Worm (Caenorhabditis elegans) whole organism, L4 larva: ENCODE measurements around the gene R31.2.
A peak's percentile ranks its signal among the peaks of the same experiment; 100 is the strongest.

ENCODE experiments used
- T20F7.1 ChIP-seq: fragments of 200-800 bp; sonication (Bioruptor generic); optimal IDR thresholded peaks from 2 replicates; lab custom pipeline; 2018; ENCODE audit warnings: mild to moderate bottlenecking, missing genetic modification characterization, missing compliant biosample characterization
- Y48G9A.11 ChIP-seq: fragments of 200-800 bp; sonication (Bioruptor generic); IDR thresholded peaks from 2 replicates; pipeline ENCODE4 v1.3.6; 2022; ENCODE audit warnings: missing genetic modification reagents, missing genetic modification characterization, missing compliant biosample characterization
- Y5F2A.4 ChIP-seq: fragments of 200-800 bp; sonication (Bioruptor generic); optimal IDR thresholded peaks from 2 replicates; lab custom pipeline; 2018; ENCODE audit warnings: mild to moderate bottlenecking, missing genetic modification characterization, missing compliant biosample characterization
- attf-4 ChIP-seq: sonication (generic microtip); optimal IDR thresholded peaks from 3 replicates; lab custom pipeline; 2017; ENCODE audit warnings: missing biosample characterization, missing genetic modification characterization
- ceh-28 ChIP-seq: fragments of 150-350 bp; optimal IDR thresholded peaks from 2 replicates; lab custom pipeline; 2014; ENCODE audit warnings: missing biosample characterization, missing genetic modification reagents, missing genetic modification characterization
- ceh-44 ChIP-seq: fragments of 200-800 bp; sonication (Bioruptor generic); IDR thresholded peaks from 2 replicates; pipeline ENCODE4 v1.3.6; 2022; ENCODE audit warnings: missing genetic modification reagents, missing genetic modification characterization, missing compliant biosample characterization
- ceh-82 ChIP-seq: sonication (generic microtip); optimal IDR thresholded peaks from 2 replicates; lab custom pipeline; 2017; ENCODE audit warnings: missing biosample characterization, missing genetic modification characterization
- cey-2 ChIP-seq: sonication (generic microtip); optimal IDR thresholded peaks from 3 replicates; lab custom pipeline; 2017; ENCODE audit warnings: missing genetic modification characterization, mild to moderate bottlenecking, missing compliant biosample characterization, antibody characterized with exemption, borderline replicate concordance; ENCODE audit not compliant: insufficient read depth
- daf-16 ChIP-seq, 3 experiments: sonication (generic microtip); optimal IDR thresholded peaks; 2 replicates each; lab custom pipeline; 2016 to 2017; ENCODE audit warnings: missing genetic modification characterization in 3 of 3, missing genetic modification reagents in 3 of 3, mild to moderate bottlenecking in 2 of 3, missing compliant biosample characterization in 2 of 3, missing biosample characterization in 1 of 3, moderate library complexity in 1 of 3
- dmd-6 ChIP-seq: fragments of 200-800 bp; sonication (Bioruptor generic); IDR thresholded peaks from 2 replicates; pipeline ENCODE4 v1.3.6; 2022; ENCODE audit warnings: missing genetic modification reagents, missing genetic modification characterization, missing compliant biosample characterization
- dmd-9 ChIP-seq: fragments of 200-800 bp; sonication (Bioruptor generic); IDR thresholded peaks from 2 replicates; pipeline ENCODE4 v1.3.6; 2022; ENCODE audit warnings: missing genetic modification reagents, missing genetic modification characterization, missing compliant biosample characterization
- dpl-1 ChIP-seq: fragments of 150-350 bp; optimal IDR thresholded peaks from 2 replicates; lab custom pipeline; 2014; ENCODE audit warnings: missing biosample characterization, missing genetic modification reagents, missing genetic modification characterization
- duxl-1 ChIP-seq: sonication (generic microtip); optimal IDR thresholded peaks from 2 replicates; lab custom pipeline; 2016; ENCODE audit warnings: mild to moderate bottlenecking, missing genetic modification characterization, moderate library complexity, missing compliant biosample characterization; ENCODE audit not compliant: poor library complexity
- dve-1 ChIP-seq: sonication (generic microtip); optimal IDR thresholded peaks from 2 replicates; lab custom pipeline; 2017; ENCODE audit warnings: antibody characterized with exemption, mild to moderate bottlenecking, missing genetic modification characterization, missing compliant biosample characterization; ENCODE audit not compliant: insufficient read depth
- egl-43 ChIP-seq: fragments of 200-800 bp; sonication (Bioruptor generic); IDR thresholded peaks from 2 replicates; pipeline ENCODE4 v1.3.6; 2022; ENCODE audit warnings: missing genetic modification reagents, missing genetic modification characterization, missing compliant biosample characterization
- hlh-11 ChIP-seq: fragments of 200-800 bp; sonication (Bioruptor generic); optimal IDR thresholded peaks from 2 replicates; lab custom pipeline; 2018; ENCODE audit warnings: mild to moderate bottlenecking, missing genetic modification characterization, missing compliant biosample characterization
- hlh-30 ChIP-seq: sonication (generic microtip); optimal IDR thresholded peaks from 2 replicates; lab custom pipeline; 2017; ENCODE audit warnings: antibody characterized with exemption, mild to moderate bottlenecking, missing genetic modification characterization, missing compliant biosample characterization; ENCODE audit not compliant: insufficient read depth
- hmg-1.1 ChIP-seq: fragments of 200-800 bp; sonication (Bioruptor generic); IDR thresholded peaks from 2 replicates; pipeline ENCODE4 v1.3.6; 2022; ENCODE audit warnings: missing genetic modification reagents, missing genetic modification characterization, missing compliant biosample characterization
- lin-1 ChIP-seq: fragments of 200-800 bp; sonication (Bioruptor generic); IDR thresholded peaks from 2 replicates; pipeline ENCODE4 v1.3.6; 2022; ENCODE audit warnings: missing genetic modification reagents, missing genetic modification characterization, missing compliant biosample characterization
- lin-38 ChIP-seq: fragments of 200-800 bp; sonication (Bioruptor generic); IDR thresholded peaks from 2 replicates; pipeline ENCODE4 v1.3.6; 2022; ENCODE audit warnings: missing genetic modification reagents, missing genetic modification characterization, missing compliant biosample characterization
- lsy-2 ChIP-seq, 2 experiments: fragments of 150-350 bp in 1 of 2; sonication (generic microtip) in 1 of 2; optimal IDR thresholded peaks; 2 replicates each; lab custom pipeline; 2014 to 2017; ENCODE audit warnings: missing biosample characterization in 2 of 2, missing genetic modification characterization in 2 of 2
- madf-9 ChIP-seq: fragments of 200-800 bp; sonication (Bioruptor generic); conservative IDR thresholded peaks from 2 replicates; pipeline ENCODE4 v1.3.6; 2022; ENCODE audit warnings: missing genetic modification reagents, missing genetic modification characterization, missing compliant biosample characterization
- mdl-1 ChIP-seq, 2 experiments: fragments of 150-350 bp in 1 of 2; sonication (generic microtip) in 1 of 2; optimal IDR thresholded peaks; 2 replicates each; lab custom pipeline; 2014 to 2017; ENCODE audit warnings: missing biosample characterization in 2 of 2, missing genetic modification characterization in 2 of 2
- mdt-29 ChIP-seq: fragments of 200-800 bp; sonication (Bioruptor generic); IDR thresholded peaks from 2 replicates; pipeline ENCODE4 v1.3.6; 2022; ENCODE audit warnings: missing genetic modification reagents, missing genetic modification characterization, missing compliant biosample characterization
- mep-1 ChIP-seq: fragments of 150-350 bp; sonication (generic microtip); optimal IDR thresholded peaks from 3 replicates; lab custom pipeline; 2014; ENCODE audit warnings: missing biosample characterization, missing genetic modification characterization
- mes-2 ChIP-seq: sonication (generic microtip); optimal IDR thresholded peaks from 2 replicates; lab custom pipeline; 2016; ENCODE audit warnings: missing genotype, mild to moderate bottlenecking, missing genetic modification characterization, missing compliant biosample characterization; ENCODE audit not compliant: poor library complexity, severe bottlenecking
- mxl-2 ChIP-seq: fragments of 200-800 bp; sonication (Bioruptor generic); conservative IDR thresholded peaks from 2 replicates; pipeline ENCODE4 v1.3.6; 2022; ENCODE audit warnings: missing genetic modification reagents, missing genetic modification characterization, missing compliant biosample characterization
- mxl-3 ChIP-seq: fragments of 200-800 bp; sonication (Bioruptor generic); optimal IDR thresholded peaks from 2 replicates; lab custom pipeline; 2018; ENCODE audit warnings: mild to moderate bottlenecking, missing genetic modification characterization, missing compliant biosample characterization
- nhr-102 ChIP-seq: sonication (generic microtip); optimal IDR thresholded peaks from 2 replicates; lab custom pipeline; 2016; ENCODE audit warnings: mild to moderate bottlenecking, missing genetic modification characterization, moderate library complexity, missing compliant biosample characterization
- nhr-11 ChIP-seq: fragments of 150-350 bp; optimal IDR thresholded peaks from 2 replicates; lab custom pipeline; 2014; ENCODE audit warnings: missing biosample characterization, missing genetic modification characterization
- nhr-111 ChIP-seq: fragments of 200-800 bp; sonication (Bioruptor generic); optimal IDR thresholded peaks from 2 replicates; lab custom pipeline; 2018; ENCODE audit warnings: mild to moderate bottlenecking, missing genetic modification characterization, missing compliant biosample characterization
- nhr-25 ChIP-seq: sonication (generic microtip); optimal IDR thresholded peaks from 2 replicates; lab custom pipeline; 2017; ENCODE audit warnings: missing genetic modification characterization, mild to moderate bottlenecking, missing compliant biosample characterization, antibody characterized with exemption, moderate library complexity, borderline replicate concordance; ENCODE audit not compliant: insufficient read depth
- nhr-28 ChIP-seq: fragments of 150-350 bp; optimal IDR thresholded peaks from 2 replicates; lab custom pipeline; 2014; ENCODE audit warnings: missing biosample characterization, missing genetic modification characterization
- nhr-76 ChIP-seq: fragments of 150-350 bp; optimal IDR thresholded peaks from 2 replicates; lab custom pipeline; 2014; ENCODE audit warnings: missing biosample characterization, missing genetic modification characterization
- nhr-77 ChIP-seq: fragments of 150-350 bp; optimal IDR thresholded peaks from 2 replicates; lab custom pipeline; 2014; ENCODE audit warnings: missing biosample characterization, missing genetic modification characterization
- pha-4 ChIP-seq, 2 experiments: fragments of 150-350 bp in 1 of 2; fragments of 200-800 bp in 1 of 2; sonication (Bioruptor generic) in 1 of 2; IDR thresholded peaks in 1 of 2; optimal IDR thresholded peaks in 1 of 2; 2 replicates each; pipeline versions ENCODE4 v1.3.6 to Lab custom; 2014 to 2022; ENCODE audit warnings: missing genetic modification characterization in 2 of 2, missing genetic modification reagents in 2 of 2, missing biosample characterization in 1 of 2, missing compliant biosample characterization in 1 of 2
- php-3 ChIP-seq: fragments of 200-800 bp; sonication (Bioruptor generic); IDR thresholded peaks from 2 replicates; pipeline ENCODE4 v1.3.6; 2022; ENCODE audit warnings: missing genetic modification reagents, missing genetic modification characterization, missing compliant biosample characterization
- pqm-1 ChIP-seq: sonication (generic microtip); optimal IDR thresholded peaks from 2 replicates; lab custom pipeline; 2017; ENCODE audit warnings: missing biosample characterization, missing genetic modification characterization
- rbr-2 ChIP-seq: sonication (generic microtip); optimal IDR thresholded peaks from 2 replicates; lab custom pipeline; 2016; ENCODE audit warnings: missing genotype, missing genetic modification characterization, missing compliant biosample characterization
- snpc-1.2 ChIP-seq: fragments of 200-800 bp; sonication (Bioruptor generic); IDR thresholded peaks from 2 replicates; pipeline ENCODE4 v1.3.6; 2022; ENCODE audit warnings: missing genetic modification reagents, missing genetic modification characterization, missing compliant biosample characterization
- spr-3 ChIP-seq: fragments of 200-800 bp; sonication (Bioruptor generic); optimal IDR thresholded peaks from 2 replicates; lab custom pipeline; 2018; ENCODE audit warnings: mild to moderate bottlenecking, missing genetic modification characterization, missing compliant biosample characterization
- tra-1 ChIP-seq: fragments of 200-800 bp; sonication (Bioruptor generic); IDR thresholded peaks from 2 replicates; pipeline ENCODE4 v1.3.6; 2022; ENCODE audit warnings: missing genetic modification reagents, missing genetic modification characterization, missing compliant biosample characterization
- unc-39 ChIP-seq: sonication (generic microtip); optimal IDR thresholded peaks from 2 replicates; lab custom pipeline; 2017; ENCODE audit warnings: missing biosample characterization, missing genetic modification characterization
- unc-62 ChIP-seq, 3 experiments: fragments of 150-350 bp in 1 of 3; sonication (generic microtip); optimal IDR thresholded peaks in 2 of 3; peaks in 1 of 3; 1 replicate in 1 of 3; 2 replicates in 2 of 3; lab custom pipeline; 2014 to 2017; ENCODE audit warnings: missing biosample characterization in 3 of 3, missing genetic modification characterization in 3 of 3, missing genetic modification reagents in 3 of 3, missing genotype in 1 of 3
- zfp-3 ChIP-seq: fragments of 200-800 bp; sonication (Bioruptor generic); conservative IDR thresholded peaks from 2 replicates; pipeline ENCODE4 v1.3.6; 2022; ENCODE audit warnings: missing genetic modification reagents, missing genetic modification characterization, missing compliant biosample characterization

R31.2 gene

DNA sequence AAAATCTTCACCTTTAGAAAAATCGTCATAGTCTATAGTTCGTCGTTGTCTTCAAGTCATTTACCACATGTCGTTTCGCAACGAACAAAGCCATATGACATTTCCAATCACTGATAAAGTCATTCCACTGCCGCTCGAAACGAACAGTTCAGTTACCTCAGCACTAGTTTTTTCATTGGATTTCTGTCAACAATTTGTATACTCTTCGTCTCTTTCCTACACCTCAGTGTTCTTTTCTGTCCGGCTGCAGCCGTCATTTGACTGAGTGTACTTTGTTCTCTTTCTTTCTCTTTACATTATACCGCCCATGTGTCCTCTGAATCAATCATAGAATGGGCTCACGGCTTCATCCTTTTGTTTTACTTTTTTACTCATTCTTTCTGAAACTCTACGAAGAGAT, 3.9 kb downstream of the R31.2 start (continued):
- TF ChIP-seq lin-1 (GFP tag; lab: Robert Waterston, UW) (peak; percentile 27; the same call in 1 of the 2 replicates), rbr-2 (tag; lab: Kevin White, UChicago) (peak; percentile 21), nhr-25 (no peak), egl-43 (GFP tag; lab: Robert Waterston, UW) (no peak), mxl-2 (GFP tag; lab: Robert Waterston, UW) (no peak), zfp-3 (no peak), tra-1 (peak; percentile 46; the same call in 1 of the 2 replicates), dpl-1 (peak; percentile 9), dmd-6 (GFP tag; lab: Robert Waterston, UW) (peak; percentile 85), nhr-28 (tag; lab: Kevin White, UChicago) (peak; percentile 84), ceh-28 (tag; lab: Kevin White, UChicago) (no peak), nhr-102 (no peak), snpc-1.2 (GFP tag; lab: Robert Waterston, UW) (no peak), mdl-1 (tag; optimal IDR thresholded peaks at IDR 0.05; lab: Kevin White, UChicago) (peak in 1 of 2 experiments; percentile 73), hmg-1.1 (GFP tag; lab: Robert Waterston, UW) (peak; percentile 33; the same call in 1 of the 2 replicates), lin-38 (no peak), ceh-44 (no peak), nhr-11 (peak; percentile 30), nhr-77 (tag; lab: Kevin White, UChicago) (peak; percentile 69), T20F7.1 (GFP tag; lab: Kevin White, UChicago) (peak; percentile 23), lsy-2 (tag; optimal IDR thresholded peaks at IDR 0.05; lab: Kevin White, UChicago) (peak in 1 of 2 experiments; percentile 45), Y48G9A.11 (GFP tag; lab: Robert Waterston, UW) (no peak)
- TF ChIP-seq, all 104 proteins: peak for 25

DNA sequence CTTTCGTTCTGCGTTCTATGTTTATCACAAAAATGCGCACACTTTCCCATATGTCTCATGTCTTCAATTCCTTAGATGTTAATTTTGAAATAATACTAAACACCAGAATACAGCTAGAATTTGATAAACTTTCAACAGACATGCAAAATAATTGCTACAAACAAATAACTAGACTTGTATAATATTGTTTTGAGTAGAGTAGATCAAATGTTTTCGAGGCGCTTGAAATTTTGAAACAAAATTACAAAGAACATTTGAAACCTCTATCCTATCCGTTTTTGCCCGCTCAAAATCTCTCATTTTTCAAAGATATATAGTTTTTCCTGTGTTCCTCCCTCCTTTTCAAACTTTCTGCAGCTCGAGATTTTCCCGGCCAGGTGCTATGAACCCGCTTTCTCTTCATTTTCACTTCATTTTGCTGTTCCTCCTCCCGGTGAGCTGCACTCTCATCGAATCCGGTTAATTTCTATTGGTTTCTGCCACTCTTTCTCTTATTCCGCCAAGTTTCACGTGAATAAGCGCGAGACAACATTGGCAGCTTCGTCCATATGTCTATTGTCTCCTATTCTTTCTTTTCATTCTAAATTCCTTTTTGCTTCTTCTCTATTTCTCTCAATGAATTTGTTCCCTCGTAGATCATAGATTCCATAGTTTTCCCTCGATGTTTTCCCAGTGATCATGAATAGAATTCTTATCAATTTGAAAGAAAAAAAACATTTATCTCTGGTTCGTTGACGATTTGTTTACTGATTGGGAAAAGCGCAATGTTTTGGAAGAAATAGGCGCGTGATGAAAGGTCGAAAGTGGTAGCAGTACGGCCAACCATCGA, 4.5 kb downstream of the R31.2 start:
- TF ChIP-seq nhr-77 (tag; lab: Kevin White, UChicago) (peak; percentile 55), Y5F2A.4 (GFP tag; lab: Kevin White, UChicago) (no peak), dmd-9 (no peak), daf-16 (GFP tag; optimal IDR thresholded peaks at IDR 0.05; lab: Kevin White, UChicago) (peak in 1 of 2 experiments; percentile 72), daf-16 (tag; optimal IDR thresholded peaks at IDR 0.05; lab: Kevin White, UChicago) (peak; percentile 96), unc-62 (GFP tag; optimal IDR thresholded peaks at IDR 0.05 in 1 of 2; lab: Kevin White, UChicago) (peak in 1 of 2 experiments; percentile 36), unc-62 (tag; optimal IDR thresholded peaks at IDR 0.05; lab: Kevin White, UChicago) (no peak), unc-39 (no peak), dpl-1 (no peak), duxl-1 (tag; lab: Kevin White, UChicago) (no peak), spr-3 (GFP tag; lab: Kevin White, UChicago) (no peak), hlh-11 (tag; lab: Kevin White, UChicago) (peak; percentile 78), nhr-111 (no peak), nhr-76 (tag; lab: Kevin White, UChicago) (no peak), cey-2 (no peak), php-3 (GFP tag; lab: Robert Waterston, UW) (no peak), pqm-1 (no peak), mep-1 (tag; lab: Kevin White, UChicago) (peak; percentile 21), dmd-6 (GFP tag; lab: Robert Waterston, UW) (peak; percentile 51), mes-2 (no peak), ceh-28 (tag; lab: Kevin White, UChicago) (no peak), mdt-29 (GFP tag; lab: Robert Waterston, UW) (no peak), hlh-30 (tag; lab: Kevin White, UChicago) (peak; percentile 80), madf-9 (GFP tag; lab: Robert Waterston, UW) (no peak), ceh-82 (no peak), mxl-3 (GFP tag; lab: Kevin White, UChicago) (peak; percentile 37), dve-1 (tag; lab: Kevin White, UChicago) (peak; percentile 80), attf-4 (tag; lab: Kevin White, UChicago) (no peak), pha-4 (GFP tag; IDR thresholded peaks at IDR 0.05; lab: Robert Waterston, UW) (no peak), pha-4 (tag; optimal IDR thresholded peaks at IDR 0.05; lab: Kevin White, UChicago) (no peak)
